Fruit fly (Drosophila melanogaster) whole organism, embryonic: Measurements from ENCODE around the gene Cpr30F.

Source experiments
- CG11085 ChIP-seq: fragments of 200-800 bp; sonication (Bioruptor generic); IDR thresholded peaks from 2 replicates; pipeline ENCODE4 v1.3.6; 2022; ENCODE audit warnings: missing biosample characterization, missing genetic modification characterization
- CG11093 ChIP-seq: fragments of 200-800 bp; sonication (Bioruptor generic); IDR thresholded peaks from 3 replicates; pipeline ENCODE4 v1.3.6; 2022; ENCODE audit warnings: missing biosample characterization, missing genetic modification characterization
- CG11247 ChIP-seq: fragments of 200-800 bp; sonication (Bioruptor generic); IDR thresholded peaks from 2 replicates; pipeline ENCODE4 v1.3.6; 2022; ENCODE audit warnings: missing biosample characterization, missing genetic modification characterization
- CG11504 ChIP-seq: fragments of 200-800 bp; sonication (Bioruptor generic); optimal IDR thresholded peaks from 3 replicates; lab custom pipeline; 2019; ENCODE audit warnings: missing biosample characterization, mild to moderate bottlenecking, missing genetic modification characterization, moderate library complexity
- CG11695 ChIP-seq: fragments of 200-800 bp; sonication (Bioruptor generic); IDR thresholded peaks from 3 replicates; pipeline ENCODE4 v1.3.6; 2022; ENCODE audit warnings: missing biosample characterization, missing genetic modification characterization
- CG12104 ChIP-seq: fragments of 200-800 bp; sonication (Bioruptor generic); optimal IDR thresholded peaks from 3 replicates; lab custom pipeline; 2016; ENCODE audit warnings: missing biosample characterization, missing genetic modification characterization
- CG12942 ChIP-seq: fragments of 200-800 bp; sonication (Bioruptor generic); optimal IDR thresholded peaks from 3 replicates; lab custom pipeline; 2016; ENCODE audit warnings: missing biosample characterization, missing genetic modification characterization
- CG14050 ChIP-seq: fragments of 200-800 bp; sonication (Bioruptor generic); IDR thresholded peaks from 3 replicates; pipeline ENCODE4 v1.3.6; 2022; ENCODE audit warnings: missing biosample characterization, missing genetic modification characterization
- CG15011 ChIP-seq: fragments of 200-800 bp; sonication (Bioruptor generic); optimal IDR thresholded peaks from 3 replicates; lab custom pipeline; 2018; ENCODE audit warnings: missing biosample characterization, mild to moderate bottlenecking, missing genetic modification characterization
- CG18011 ChIP-seq: fragments of 200-800 bp; sonication (Bioruptor generic); optimal IDR thresholded peaks from 2 replicates; lab custom pipeline; 2017; ENCODE audit warnings: missing biosample characterization, missing genetic modification characterization, mild to moderate bottlenecking, moderate library complexity, missing genotype
- CG18764 ChIP-seq: fragments of 200-800 bp; sonication (Bioruptor generic); optimal IDR thresholded peaks from 3 replicates; lab custom pipeline; 2016; ENCODE audit warnings: missing biosample characterization, missing genetic modification characterization
- CG30020 ChIP-seq: fragments of 200-800 bp; optimal IDR thresholded peaks from 2 replicates; lab custom pipeline; 2019; ENCODE audit warnings: missing biosample characterization, mild to moderate bottlenecking, missing genetic modification characterization, moderate library complexity
- CG31224 ChIP-seq: fragments of 200-800 bp; sonication (Bioruptor generic); IDR thresholded peaks from 2 replicates; pipeline ENCODE4 v1.3.6; 2022; ENCODE audit warnings: missing biosample characterization, missing genetic modification characterization
- CG5245 ChIP-seq: fragments of 200-800 bp; sonication (Bioruptor generic); optimal IDR thresholded peaks from 3 replicates; lab custom pipeline; 2016; ENCODE audit warnings: missing biosample characterization, missing genetic modification characterization
- CG6254 ChIP-seq: fragments of 200-800 bp; sonication (Bioruptor generic); optimal IDR thresholded peaks from 3 replicates; lab custom pipeline; 2017; ENCODE audit warnings: mild to moderate bottlenecking, missing biosample characterization, missing genetic modification reagents, missing genetic modification characterization
- CG8478 ChIP-seq: fragments of >200 bp; optimal IDR thresholded peaks from 2 replicates; lab custom pipeline; 2018
- CG9609 ChIP-seq: fragments of 200-800 bp; sonication (Bioruptor generic); optimal IDR thresholded peaks from 3 replicates; lab custom pipeline; 2016; ENCODE audit warnings: missing biosample characterization, missing genetic modification characterization
- Camta ChIP-seq: fragments of 200-800 bp; sonication (Bioruptor generic); optimal IDR thresholded peaks from 2 replicates; lab custom pipeline; 2016; ENCODE audit warnings: missing biosample characterization, missing genetic modification characterization
- D19A ChIP-seq: fragments of 200-800 bp; optimal IDR thresholded peaks from 3 replicates; lab custom pipeline; 2019; ENCODE audit warnings: missing biosample characterization, mild to moderate bottlenecking, missing genetic modification characterization, moderate library complexity
- E2f2 ChIP-seq: fragments of 200-800 bp; sonication (Bioruptor generic); IDR thresholded peaks from 2 replicates; pipeline ENCODE4 v1.3.6; 2022; ENCODE audit warnings: missing biosample characterization, missing genetic modification characterization
- Elba2 ChIP-seq: fragments of 200-800 bp; sonication (Bioruptor generic); optimal IDR thresholded peaks from 3 replicates; lab custom pipeline; 2016; ENCODE audit warnings: missing biosample characterization, missing genetic modification characterization
- Fer2 ChIP-seq: fragments of 200-800 bp; sonication (Bioruptor generic); optimal IDR thresholded peaks from 2 replicates; lab custom pipeline; 2018; ENCODE audit warnings: missing biosample characterization, mild to moderate bottlenecking, missing genetic modification characterization, moderate library complexity
- HLH4C ChIP-seq: fragments of 200-800 bp; sonication (Bioruptor generic); IDR thresholded peaks from 3 replicates; pipeline ENCODE4 v1.3.6; 2022; ENCODE audit warnings: missing biosample characterization, missing genetic modification characterization; ENCODE audit not compliant: partially characterized antibody
- Hand ChIP-seq: fragments of 200-800 bp; sonication (Bioruptor generic); optimal IDR thresholded peaks from 2 replicates; lab custom pipeline; 2017; ENCODE audit warnings: mild to moderate bottlenecking, missing biosample characterization, missing genetic modification reagents, missing genetic modification characterization
- Kr ChIP-seq: fragments of 200-800 bp; sonication (Bioruptor generic); optimal IDR thresholded peaks from 2 replicates; lab custom pipeline; 2017; ENCODE audit warnings: missing biosample characterization, mild to moderate bottlenecking, missing genetic modification characterization
- MTF-1 ChIP-seq: fragments of 200-800 bp; sonication (Bioruptor generic); optimal IDR thresholded peaks from 2 replicates; lab custom pipeline; 2018; ENCODE audit warnings: missing biosample characterization, mild to moderate bottlenecking, missing genetic modification characterization, borderline replicate concordance
- Mad ChIP-seq: fragments of 200-800 bp; sonication (Bioruptor generic); optimal IDR thresholded peaks from 2 replicates; lab custom pipeline; 2016; ENCODE audit warnings: missing biosample characterization, missing genetic modification characterization
- Nf-YC ChIP-seq: fragments of 200-800 bp; optimal IDR thresholded peaks from 3 replicates; lab custom pipeline; 2019; ENCODE audit warnings: missing biosample characterization, mild to moderate bottlenecking, missing genetic modification characterization, moderate library complexity
- Oli ChIP-seq: fragments of 200-800 bp; sonication (Bioruptor generic); optimal IDR thresholded peaks from 2 replicates; lab custom pipeline; 2018; ENCODE audit warnings: missing biosample characterization, mild to moderate bottlenecking, missing genetic modification characterization, moderate library complexity
- Tbp ChIP-seq: fragments of >200 bp; optimal IDR thresholded peaks from 2 replicates; lab custom pipeline; 2018; ENCODE audit warnings: missing biosample characterization, missing genetic modification characterization
- chm ChIP-seq: fragments of 200-800 bp; sonication (Bioruptor generic); IDR thresholded peaks from 2 replicates; pipeline ENCODE4 v1.3.6; 2022; ENCODE audit warnings: missing biosample characterization, missing genetic modification characterization
- corto ChIP-seq: fragments of 200-800 bp; sonication (Bioruptor generic); optimal IDR thresholded peaks from 2 replicates; lab custom pipeline; 2016; ENCODE audit warnings: missing biosample characterization, mild to moderate bottlenecking, missing genetic modification characterization, moderate library complexity
- crc ChIP-seq: fragments of 200-800 bp; sonication (Bioruptor generic); optimal IDR thresholded peaks from 2 replicates; lab custom pipeline; 2016; ENCODE audit warnings: missing biosample characterization, missing genetic modification characterization
- dmrt99B ChIP-seq: fragments of 200-800 bp; sonication (Bioruptor generic); optimal IDR thresholded peaks from 2 replicates; lab custom pipeline; 2018; ENCODE audit warnings: missing biosample characterization, mild to moderate bottlenecking, missing genetic modification characterization, moderate library complexity
- dysf ChIP-seq: fragments of 200-800 bp; sonication (Bioruptor generic); IDR thresholded peaks from 3 replicates; pipeline ENCODE4 v1.3.6; 2022; ENCODE audit warnings: missing biosample characterization, missing genetic modification characterization
- fd3F ChIP-seq: fragments of 200-800 bp; sonication (Bioruptor generic); optimal IDR thresholded peaks from 2 replicates; lab custom pipeline; 2018; ENCODE audit warnings: missing biosample characterization, mild to moderate bottlenecking, missing genetic modification characterization, moderate library complexity
- gfzf ChIP-seq: fragments of 200-800 bp; sonication (Bioruptor generic); optimal IDR thresholded peaks from 2 replicates; lab custom pipeline; 2016; ENCODE audit warnings: missing biosample characterization, mild to moderate bottlenecking, missing genetic modification characterization, moderate library complexity
- maf-S ChIP-seq: fragments of 200-800 bp; sonication (Bioruptor generic); optimal IDR thresholded peaks from 2 replicates; lab custom pipeline; 2016; ENCODE audit warnings: missing biosample characterization, missing genetic modification characterization
- oc ChIP-seq: fragments of 200-800 bp; sonication (Bioruptor generic); optimal IDR thresholded peaks from 2 replicates; lab custom pipeline; 2018; ENCODE audit warnings: missing biosample characterization, mild to moderate bottlenecking, missing genetic modification characterization, moderate library complexity
- otp ChIP-seq: fragments of 200-800 bp; sonication (Bioruptor generic); IDR thresholded peaks from 3 replicates; pipeline ENCODE4, ENCODE4 v1.3.6; 2022; ENCODE audit warnings: missing biosample characterization, missing genetic modification characterization
- p53 ChIP-seq: fragments of 200-800 bp; sonication (Bioruptor generic); optimal IDR thresholded peaks from 2 replicates; lab custom pipeline; 2016; ENCODE audit warnings: missing biosample characterization, missing genetic modification characterization
- pfk ChIP-seq: fragments of 200-800 bp; sonication (Bioruptor generic); optimal IDR thresholded peaks from 2 replicates; lab custom pipeline; 2018; ENCODE audit warnings: missing biosample characterization, mild to moderate bottlenecking, missing genetic modification characterization, moderate library complexity
- pros ChIP-seq: fragments of 200-800 bp; sonication (Bioruptor generic); optimal IDR thresholded peaks from 3 replicates; lab custom pipeline; 2019; ENCODE audit warnings: missing biosample characterization, mild to moderate bottlenecking, missing genetic modification characterization, moderate library complexity
- row ChIP-seq: fragments of 200-800 bp; sonication (Bioruptor generic); IDR thresholded peaks from 3 replicates; pipeline ENCODE4 v1.3.6; 2022; ENCODE audit warnings: missing biosample characterization, missing genetic modification characterization
- run ChIP-seq: fragments of 200-800 bp; sonication (Bioruptor generic); optimal IDR thresholded peaks from 3 replicates; lab custom pipeline; 2018; ENCODE audit warnings: missing biosample characterization, mild to moderate bottlenecking, missing genetic modification characterization
- sens-2 ChIP-seq: fragments of 200-800 bp; sonication (Bioruptor generic); IDR thresholded peaks from 2 replicates; pipeline ENCODE4 v1.3.6; 2022; ENCODE audit warnings: missing biosample characterization, missing genetic modification characterization
- tap ChIP-seq: fragments of 200-800 bp; optimal IDR thresholded peaks from 3 replicates; lab custom pipeline; 2019; ENCODE audit warnings: missing biosample characterization, mild to moderate bottlenecking, missing genetic modification characterization, moderate library complexity
- unpg ChIP-seq: fragments of 200-800 bp; sonication (Bioruptor generic); optimal IDR thresholded peaks from 3 replicates; lab custom pipeline; 2018; ENCODE audit warnings: missing biosample characterization, mild to moderate bottlenecking, missing genetic modification characterization, moderate library complexity
- vnd ChIP-seq: fragments of 200-800 bp; sonication (Bioruptor generic); IDR thresholded peaks from 3 replicates; pipeline ENCODE4 v1.3.6; 2022; ENCODE audit warnings: missing biosample characterization, missing genetic modification characterization; ENCODE audit not compliant: partially characterized antibody

The Cpr30F gene

DNA sequence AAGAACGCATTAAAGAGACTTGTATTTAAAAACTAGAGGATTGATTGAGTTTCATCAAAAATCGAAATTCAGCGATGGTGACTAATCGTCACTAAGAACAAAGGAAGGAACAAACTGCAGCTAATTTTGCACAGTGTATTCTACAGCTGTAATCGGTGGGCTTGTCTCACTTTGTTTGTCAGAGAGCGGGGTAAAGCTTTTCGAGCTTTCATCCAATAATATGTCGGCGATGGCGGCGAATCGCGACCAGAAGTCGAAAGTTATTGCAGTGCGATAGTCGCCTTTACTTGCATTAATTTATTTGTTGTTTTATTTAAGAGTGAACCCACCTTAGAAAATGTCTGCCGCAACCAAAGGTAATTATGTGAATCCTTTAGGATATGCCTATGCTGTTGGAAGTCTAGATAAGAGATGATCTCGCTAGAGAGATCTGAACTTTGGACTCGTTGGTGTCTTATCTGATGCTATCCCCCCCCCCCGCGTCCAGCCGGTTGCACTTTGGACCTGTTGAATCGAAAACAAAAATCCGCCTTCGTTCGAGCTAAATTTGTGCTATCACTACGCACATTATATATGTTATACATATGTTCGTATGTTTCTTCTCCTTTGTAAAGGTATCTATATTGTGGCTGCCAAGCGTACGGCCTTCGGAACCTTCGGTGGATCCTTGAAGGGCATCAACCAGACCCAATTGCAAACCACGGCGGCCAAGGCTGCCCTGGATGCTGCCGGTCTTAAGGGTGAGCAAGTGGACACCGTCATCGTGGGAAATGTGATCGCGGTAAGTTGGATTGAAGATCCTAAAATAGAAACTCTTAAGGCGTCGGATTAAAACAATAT lies 17.7 kb downstream of the Cpr30F start, which contains the start of gene yip2 (continued):
- TF ChIP-seq pfk (GFP tag; lab: Kevin White, UChicago), result peak; percentile 36
- peak; percentile 49 for TF ChIP-seq Oli (tag; lab: Kevin White, UChicago)
- no peak for TF ChIP-seq crc (GFP tag; lab: Kevin White, UChicago)
- peak; percentile 22 for TF ChIP-seq corto (GFP tag; lab: Kevin White, UChicago)
- TF ChIP-seq CG5245 (GFP tag; lab: Kevin White, UChicago), result no peak
- TF ChIP-seq p53 (GFP tag; lab: Kevin White, UChicago), result no peak
- peak; percentile 84 for TF ChIP-seq row (GFP tag; lab: Robert Waterston, UW)
- no peak for TF ChIP-seq vnd (GFP tag; lab: Robert Waterston, UW)
- TF ChIP-seq Mad (GFP tag; lab: Kevin White, UChicago), result peak; percentile 17
- peak; percentile 68 for TF ChIP-seq CG11504
- peak; percentile 64; the same call in 1 of the 2 replicates for TF ChIP-seq chm
- peak; percentile 41 for TF ChIP-seq fd3F (GFP tag; lab: Kevin White, UChicago)
- TF ChIP-seq Tbp (GFP tag; lab: Kevin White, UChicago), result no peak
- TF ChIP-seq Camta (GFP tag; lab: Kevin White, UChicago), result no peak
- TF ChIP-seq CG31224 (GFP tag; lab: Robert Waterston, UW), result no peak; the same call in none of the 2 replicates
- peak; percentile 69 for TF ChIP-seq unpg (GFP tag; lab: Kevin White, UChicago)
- peak; percentile 48 for TF ChIP-seq tap
- TF ChIP-seq HLH4C (GFP tag; lab: Robert Waterston, UW), result no peak
- TF ChIP-seq CG18764 (GFP tag; lab: Kevin White, UChicago), result peak; percentile 1
- peak; percentile 34 for TF ChIP-seq CG12942
- no peak for TF ChIP-seq CG11085 (GFP tag; lab: Robert Waterston, UW)
- peak; percentile 54 for TF ChIP-seq Hand (GFP tag; lab: Kevin White, UChicago)
- TF ChIP-seq pros, result no peak
- TF ChIP-seq sens-2, result peak; percentile 45; the same call in 1 of the 2 replicates
- no peak for TF ChIP-seq Fer2
- no peak for TF ChIP-seq MTF-1 (GFP tag; lab: Kevin White, UChicago)
- peak; percentile 67; the same call in 1 of the 3 replicates for TF ChIP-seq dysf
- TF ChIP-seq maf-S, result peak; percentile 42
- peak; percentile 40 for TF ChIP-seq CG11247 (GFP tag; lab: Robert Waterston, UW)
- peak; percentile 39 for TF ChIP-seq CG9609 (GFP tag; lab: Kevin White, UChicago)
- no peak for TF ChIP-seq Kr (GFP tag; lab: Kevin White, UChicago)
- TF ChIP-seq CG11695 (GFP tag; lab: Robert Waterston, UW), result peak; percentile 63
- peak; percentile 49; the same call in 1 of the 2 replicates for TF ChIP-seq E2f2 (GFP tag; lab: Robert Waterston, UW)
- peak; percentile 41 for TF ChIP-seq CG18011 (GFP tag; lab: Kevin White, UChicago)
- TF ChIP-seq dmrt99B, result peak; percentile 60
- TF ChIP-seq oc (tag; lab: Kevin White, UChicago), result peak; percentile 40
- TF ChIP-seq CG15011, result no peak
- TF ChIP-seq Nf-YC (tag; lab: Kevin White, UChicago), result peak; percentile 67
- peak; percentile 21 for TF ChIP-seq run (tag; lab: Kevin White, UChicago)
- TF ChIP-seq gfzf, result no peak
- peak; percentile 53; the same call in 1 of the 3 replicates for TF ChIP-seq otp (GFP tag; lab: Robert Waterston, UW)
- TF ChIP-seq CG11093 (GFP tag; lab: Robert Waterston, UW), result no peak
- no peak for TF ChIP-seq Elba2 (GFP tag; lab: Kevin White, UChicago)
- TF ChIP-seq CG6254 (GFP tag; lab: Kevin White, UChicago), result peak; percentile 59
- TF ChIP-seq CG8478 (lab: Kevin White, UChicago), result no peak
- TF ChIP-seq CG14050 (GFP tag; lab: Robert Waterston, UW), result peak; percentile 47; the same call in 1 of the 3 replicates
- peak; percentile 14 for TF ChIP-seq CG12104 (GFP tag; lab: Kevin White, UChicago)
- TF ChIP-seq D19A, result peak; percentile 40
- no peak for TF ChIP-seq CG30020 (tag; lab: Kevin White, UChicago)
